Worm (Caenorhabditis elegans): ENCODE results near the gene C18A11.2.
A peak's percentile ranks its signal among the peaks of the same experiment; 100 is the strongest.

C18A11.2 gene

ce11 chrX:8036219-8036883, 31.0 kb upstream of the C18A11.2 start:
- peak; percentile 100 for TF ChIP-seq nhr-21 (tag; optimal IDR thresholded peaks at IDR 0.05)
- TF ChIP-seq blmp-1 (tag; optimal IDR thresholded peaks at IDR 0.05; ENCODE audit: insufficient read depth) = peak; percentile 72
- peak; percentile 66 for TF ChIP-seq nhr-12 (tag; optimal IDR thresholded peaks at IDR 0.05)
- peak; percentile 72 for TF ChIP-seq ZK546.5 (tag; optimal IDR thresholded peaks at IDR 0.05)
- TF ChIP-seq unc-62 (GFP tag; optimal IDR thresholded peaks at IDR 0.05) = peak; percentile 97
- peak; percentile 95 to 97 for TF ChIP-seq lsy-2 (tag; optimal IDR thresholded peaks at IDR 0.05)
- peak; percentile 97 for TF ChIP-seq C34F6.9 (tag; optimal IDR thresholded peaks at IDR 0.05)
- peak; percentile 55 for TF ChIP-seq nhr-11 (tag; optimal IDR thresholded peaks at IDR 0.05)
- TF ChIP-seq dmd-4 (tag; optimal IDR thresholded peaks at IDR 0.05) = peak; percentile 80
- TF ChIP-seq unc-55 (GFP tag; optimal IDR thresholded peaks at IDR 0.05) = peak; percentile 99
- peak; percentile 96 for TF ChIP-seq Y55F3AM.14 (GFP tag; optimal IDR thresholded peaks at IDR 0.05)
- peak; percentile 84 for TF ChIP-seq ama-1 (optimal IDR thresholded peaks at IDR 0.05)
- peak; percentile 100 for TF ChIP-seq nhr-129 (tag; optimal IDR thresholded peaks at IDR 0.05)
- no peak for TF ChIP-seq peb-1 (tag; optimal IDR thresholded peaks at IDR 0.05)
- TF ChIP-seq sma-3 (GFP tag; optimal IDR thresholded peaks at IDR 0.05) = peak; percentile 99
- TF ChIP-seq F13H6.1 (tag; optimal IDR thresholded peaks at IDR 0.05) = peak; percentile 99
- peak; percentile 78 for TF ChIP-seq R02D3.7 (tag; optimal IDR thresholded peaks at IDR 0.05)
- TF ChIP-seq nhr-77 (tag; optimal IDR thresholded peaks at IDR 0.05) = peak; percentile 96
- TF ChIP-seq mbf-1 (tag; optimal IDR thresholded peaks at IDR 0.05) = peak; percentile 81
- TF ChIP-seq ztf-11 (tag; optimal IDR thresholded peaks at IDR 0.05) = peak; percentile 83
- TF ChIP-seq zag-1 (tag; optimal IDR thresholded peaks at IDR 0.05) = peak; percentile 99
- peak; percentile 98 for TF ChIP-seq fos-1 (tag; optimal IDR thresholded peaks at IDR 0.05)
- TF ChIP-seq ztf-4 (tag; optimal IDR thresholded peaks at IDR 0.05) = peak; percentile 99
- TF ChIP-seq lin-11 (tag; optimal IDR thresholded peaks at IDR 0.05) = peak; percentile 86
- TF ChIP-seq nhr-6 (tag; optimal IDR thresholded peaks at IDR 0.05) = peak; percentile 100
- TF ChIP-seq egl-27 (tag; optimal IDR thresholded peaks at IDR 0.05) = peak; percentile 99
- peak; percentile 20 for TF ChIP-seq nhr-23 (tag; optimal IDR thresholded peaks at IDR 0.05)
- peak; percentile 98 for TF ChIP-seq sma-9 (GFP tag; optimal IDR thresholded peaks at IDR 0.05)
- no peak for TF ChIP-seq sma-9 (tag; optimal IDR thresholded peaks at IDR 0.05)
- peak; percentile 94 for TF ChIP-seq gmeb-1 (tag; optimal IDR thresholded peaks at IDR 0.05)
- TF ChIP-seq mab-5 (tag; optimal IDR thresholded peaks at IDR 0.05) = peak; percentile 99
- TF ChIP-seq mdl-1 (tag; optimal IDR thresholded peaks at IDR 0.05) = peak; percentile 94 to 96
- no peak for TF ChIP-seq alr-1 (tag; optimal IDR thresholded peaks at IDR 0.05)
- peak; percentile 100 for TF ChIP-seq crh-2 (tag; optimal IDR thresholded peaks at IDR 0.05)
- peak; percentile 95 for TF ChIP-seq skn-1 (tag; optimal IDR thresholded peaks at IDR 0.05)
- TF ChIP-seq nhr-25 (tag; optimal IDR thresholded peaks at IDR 0.05) = peak; percentile 99
- TF ChIP-seq unc-39 (tag; optimal IDR thresholded peaks at IDR 0.05) = no peak
- peak; percentile 64 for TF ChIP-seq elt-3 (tag; optimal IDR thresholded peaks at IDR 0.05)
- TF ChIP-seq lin-39 (tag; optimal IDR thresholded peaks at IDR 0.05) = peak; percentile 98
- TF ChIP-seq snpc-4 (tag; optimal IDR thresholded peaks at IDR 0.05) = peak; percentile 88
- peak; percentile 99 for TF ChIP-seq nhr-10 (tag; optimal IDR thresholded peaks at IDR 0.05)
- TF ChIP-seq aly-2 (tag; optimal IDR thresholded peaks at IDR 0.05) = no peak
- peak; percentile 98 for TF ChIP-seq lin-13 (GFP tag; optimal IDR thresholded peaks at IDR 0.05)
- TF ChIP-seq ztf-1 (GFP tag; conservative IDR thresholded peaks at IDR 0.05) = peak; percentile 80; the same call in 1 of the 2 replicates
- TF ChIP-seq ceh-82 (tag; optimal IDR thresholded peaks at IDR 0.05) = peak; percentile 97
- TF ChIP-seq sem-4 (tag; optimal IDR thresholded peaks at IDR 0.05) = peak; percentile 98
- TF ChIP-seq ceh-16 (tag; optimal IDR thresholded peaks at IDR 0.05) = peak; percentile 95
- TF ChIP-seq elt-1 (tag; optimal IDR thresholded peaks at IDR 0.05) = no peak
- TF ChIP-seq nhr-237 (tag; optimal IDR thresholded peaks at IDR 0.05) = peak; percentile 97
